Fruit fly (Drosophila melanogaster) whole organism, pupa: Measurements from ENCODE around the gene mRpL39.

Experiments used
- CG10348 ChIP-seq: fragments of 200-800 bp; sonication (Bioruptor generic); IDR thresholded peaks from 2 replicates; pipeline ENCODE4 v1.3.6; 2022; ENCODE audit warnings: missing biosample characterization, missing genetic modification characterization
- CG12605 ChIP-seq: fragments of 200-800 bp; sonication (Bioruptor generic); IDR thresholded peaks from 2 replicates; pipeline ENCODE4 v1.3.6; 2022; ENCODE audit warnings: missing biosample characterization, missing genetic modification characterization
- CG13204 ChIP-seq: fragments of 200-800 bp; sonication (Bioruptor generic); optimal IDR thresholded peaks from 2 replicates; lab custom pipeline; 2018; ENCODE audit warnings: missing biosample characterization, mild to moderate bottlenecking, missing genetic modification characterization, moderate library complexity
- CG15710 ChIP-seq: fragments of 200-800 bp; sonication (Bioruptor generic); optimal IDR thresholded peaks from 2 replicates; lab custom pipeline; 2018; ENCODE audit warnings: missing biosample characterization, mild to moderate bottlenecking, missing genetic modification characterization, moderate library complexity
- CG17806 ChIP-seq: fragments of 200-800 bp; sonication (Bioruptor generic); optimal IDR thresholded peaks from 2 replicates; lab custom pipeline; 2018; ENCODE audit warnings: missing biosample characterization, mild to moderate bottlenecking, missing genetic modification characterization, moderate library complexity
- CG34367 ChIP-seq: fragments of 200-800 bp; sonication (Bioruptor generic); optimal IDR thresholded peaks from 2 replicates; lab custom pipeline; 2018; ENCODE audit warnings: missing biosample characterization, mild to moderate bottlenecking, missing genetic modification characterization
- CG4496 ChIP-seq: fragments of 200-800 bp; sonication (Bioruptor generic); IDR thresholded peaks from 3 replicates; pipeline ENCODE4 v1.3.6; 2022; ENCODE audit warnings: missing biosample characterization, missing genetic modification characterization
- CG8159 ChIP-seq: fragments of 200-800 bp; sonication (Bioruptor generic); optimal IDR thresholded peaks from 3 replicates; lab custom pipeline; 2018; ENCODE audit warnings: missing biosample characterization, mild to moderate bottlenecking, missing genetic modification characterization, moderate library complexity
- Pif1A ChIP-seq: fragments of 200-800 bp; sonication (Bioruptor generic); optimal IDR thresholded peaks from 3 replicates; lab custom pipeline; 2016; ENCODE audit warnings: missing biosample characterization, missing genetic modification characterization
- Pif1B ChIP-seq: fragments of 200-800 bp; sonication (Bioruptor generic); optimal IDR thresholded peaks from 3 replicates; lab custom pipeline; 2016; ENCODE audit warnings: missing biosample characterization, missing genetic modification characterization
- fd96Ca ChIP-seq: fragments of 200-800 bp; sonication (Bioruptor generic); IDR thresholded peaks from 3 replicates; pipeline ENCODE4 v1.3.6; 2022; ENCODE audit warnings: missing biosample characterization, missing genetic modification characterization

dm6 chr3L:14976026-14976425 lies 23.4 kb downstream of the mRpL39 start:
- TF ChIP-seq CG15710 (tag; lab: Kevin White, UChicago) = no peak
- no peak for TF ChIP-seq Pif1A (GFP tag; lab: Kevin White, UChicago)
- no peak for TF ChIP-seq CG8159 (tag; lab: Kevin White, UChicago)
- no peak for TF ChIP-seq CG17806 (tag; lab: Kevin White, UChicago)
- TF ChIP-seq CG13204 (GFP tag; lab: Kevin White, UChicago) = no peak
- TF ChIP-seq CG10348 (GFP tag; lab: Robert Waterston, UW) = no peak
- no peak for TF ChIP-seq CG34367 (tag; lab: Kevin White, UChicago)
- no peak for TF ChIP-seq Pif1B (GFP tag; lab: Kevin White, UChicago)
- no peak for TF ChIP-seq fd96Ca
- no peak for TF ChIP-seq CG4496 (GFP tag; lab: Robert Waterston, UW)
- no peak for TF ChIP-seq CG12605 (GFP tag; lab: Robert Waterston, UW)
